Worm (Caenorhabditis elegans) whole organism, L4 larva: Measurements from ENCODE around the gene ttx-1.

ENCODE experiments used
- mdl-1 ChIP-seq, 2 experiments: fragments of 150-350 bp in 1 of 2; sonication (generic microtip) in 1 of 2; optimal IDR thresholded peaks; 2 replicates each; lab custom pipeline; 2014 to 2017; ENCODE audit warnings: missing biosample characterization in 2 of 2, missing genetic modification characterization in 2 of 2
- nhr-102 ChIP-seq: sonication (generic microtip); optimal IDR thresholded peaks from 2 replicates; lab custom pipeline; 2016; ENCODE audit warnings: mild to moderate bottlenecking, missing genetic modification characterization, moderate library complexity, missing compliant biosample characterization
- snpc-4 ChIP-seq: fragments of 150-350 bp; optimal IDR thresholded peaks from 2 replicates; lab custom pipeline; 2014; ENCODE audit warnings: missing biosample characterization, missing genetic modification characterization
- unc-62 ChIP-seq, 3 experiments: fragments of 150-350 bp in 1 of 3; sonication (generic microtip); optimal IDR thresholded peaks in 2 of 3; peaks in 1 of 3; 1 replicate in 1 of 3; 2 replicates in 2 of 3; lab custom pipeline; 2014 to 2017; ENCODE audit warnings: missing biosample characterization in 3 of 3, missing genetic modification characterization in 3 of 3, missing genetic modification reagents in 3 of 3, missing genotype in 1 of 3

ce11 chrV:20049065-20049464 lies 14.9 kb downstream of the ttx-1 start, which contains the start of gene srh-233:
- no peak for TF ChIP-seq snpc-4 (tag; lab: Kevin White, UChicago)
- no peak for TF ChIP-seq unc-62 (GFP tag; optimal IDR thresholded peaks at IDR 0.05 in 1 of 2; lab: Kevin White, UChicago)
- no peak for TF ChIP-seq unc-62 (tag; optimal IDR thresholded peaks at IDR 0.05; lab: Kevin White, UChicago)
- no peak for TF ChIP-seq nhr-102 (tag; lab: Kevin White, UChicago)
- no peak for TF ChIP-seq mdl-1 (tag; optimal IDR thresholded peaks at IDR 0.05; lab: Kevin White, UChicago)
